Fruit fly (Drosophila melanogaster) whole organism: ENCODE results near the gene CG6066.
A peak's percentile ranks its signal among the peaks of the same experiment; 100 is the strongest.

ENCODE experiments used
- CG8478 ChIP-seq: fragments of >200 bp; optimal IDR thresholded peaks from 2 replicates; lab custom pipeline; 2018; ENCODE audit warnings: inconsistent platforms
- Dll ChIP-seq: fragments of >200 bp; optimal IDR thresholded peaks from 2 replicates; lab custom pipeline; 2017
- EcR ChIP-seq, 2 experiments: fragments of >200 bp; optimal IDR thresholded peaks; 2 replicates each; lab custom pipeline; 2017; ENCODE audit warnings: missing biosample characterization in 2 of 2, missing genetic modification characterization in 2 of 2, missing genetic modification reagents in 2 of 2
- pan ChIP-seq: fragments of >200 bp; optimal IDR thresholded peaks from 2 replicates; lab custom pipeline; 2017
- psq ChIP-seq: fragments of >200 bp; optimal IDR thresholded peaks from 2 replicates; lab custom pipeline; 2017
- usp ChIP-seq: fragments of >200 bp; optimal IDR thresholded peaks from 2 replicates; lab custom pipeline; 2017; ENCODE audit warnings: missing biosample characterization, missing genetic modification characterization, mixed read lengths

The CG6066 gene

dm6 chr3R:27116465-27117092 is at the start of gene CG6066, which contains the start of gene CG5880:
CG6066 (minus strand) TSS chr3R:27116707.
CG5880 (plus strand) TSS chr3R:27116745.
- TF ChIP-seq EcR (GFP tag; optimal IDR thresholded peaks at IDR 0.05; lab: Kevin White, UChicago) (no peak), usp (no peak), Dll (no peak), pan (lab: Kevin White, UChicago) (no peak), CG8478 (lab: Kevin White, UChicago) (no peak), psq (lab: Kevin White, UChicago) (no peak)

- TF ChIP-seq Dll (no peak), CG8478 (lab: Kevin White, UChicago) (no peak)
Observed at dm6 chr3R:27165416-27165982, 49.0 kb upstream of the CG6066 start, which contains the start of the genes CG34293 and spn-D. CG34293 (minus strand) TSS chr3R:27165575. spn-D (plus strand) TSS chr3R:27165716.

dm6 chr3R:27162824-27163223 is 46.3 kb upstream of the CG6066 start, which contains the start of gene ppk31:
ppk31 (plus strand) TSS chr3R:27163124.
- no peak for TF ChIP-seq EcR (GFP tag; optimal IDR thresholded peaks at IDR 0.05; lab: Kevin White, UChicago)
- no peak for TF ChIP-seq usp
- TF ChIP-seq Dll = no peak
- no peak for TF ChIP-seq pan (lab: Kevin White, UChicago)

- TF ChIP-seq usp = no peak
- TF ChIP-seq Dll = no peak
- TF ChIP-seq pan (lab: Kevin White, UChicago) = no peak
- TF ChIP-seq psq (lab: Kevin White, UChicago) = no peak
- TF ChIP-seq EcR (GFP tag; optimal IDR thresholded peaks at IDR 0.05; lab: Kevin White, UChicago) = no peak
- no peak for TF ChIP-seq CG8478 (lab: Kevin White, UChicago)
Observed at dm6 chr3R:27160858-27161257, 44.4 kb upstream of the CG6066 start, which contains the start of gene CG5909. CG5909 (plus strand) TSS chr3R:27161158.

dm6 chr3R:27159870-27160269 is 43.4 kb upstream of the CG6066 start:
- no peak for TF ChIP-seq Dll
- TF ChIP-seq EcR (GFP tag; optimal IDR thresholded peaks at IDR 0.05; lab: Kevin White, UChicago) = no peak
- TF ChIP-seq CG8478 (lab: Kevin White, UChicago) = no peak
- no peak for TF ChIP-seq usp
- no peak for TF ChIP-seq pan (lab: Kevin White, UChicago)
- TF ChIP-seq psq (lab: Kevin White, UChicago) = no peak

dm6 chr3R:27157814-27158213 is 41.3 kb upstream of the CG6066 start, which contains the start of gene grass:
grass (plus strand) TSS chr3R:27157948.
- TF ChIP-seq pan (lab: Kevin White, UChicago) (no peak), psq (lab: Kevin White, UChicago) (no peak), usp (no peak), CG8478 (lab: Kevin White, UChicago) (no peak), Dll (no peak), EcR (GFP tag; optimal IDR thresholded peaks at IDR 0.05; lab: Kevin White, UChicago) (no peak)

- TF ChIP-seq pan (lab: Kevin White, UChicago) (no peak), EcR (GFP tag; optimal IDR thresholded peaks at IDR 0.05; lab: Kevin White, UChicago) (no peak), usp (no peak), psq (lab: Kevin White, UChicago) (no peak), CG8478 (lab: Kevin White, UChicago) (no peak), Dll (no peak)
Observed at dm6 chr3R:27154001-27154400, 37.5 kb upstream of the CG6066 start.

- TF ChIP-seq usp (no peak), pan (lab: Kevin White, UChicago) (no peak), CG8478 (lab: Kevin White, UChicago) (no peak), psq (lab: Kevin White, UChicago) (no peak), EcR (GFP tag; optimal IDR thresholded peaks at IDR 0.05; lab: Kevin White, UChicago) (no peak), Dll (no peak)
Observed at dm6 chr3R:27153062-27153878, 36.8 kb upstream of the CG6066 start.

- TF ChIP-seq usp = no peak
- TF ChIP-seq psq (lab: Kevin White, UChicago) = no peak
- no peak for TF ChIP-seq Dll
- no peak for TF ChIP-seq EcR (GFP tag; optimal IDR thresholded peaks at IDR 0.05; lab: Kevin White, UChicago)
- peak; percentile 47 for TF ChIP-seq pan (lab: Kevin White, UChicago)
Observed at dm6 chr3R:27152129-27152968, 35.8 kb upstream of the CG6066 start.

- no peak for TF ChIP-seq EcR (GFP tag; optimal IDR thresholded peaks at IDR 0.05; lab: Kevin White, UChicago)
- no peak for TF ChIP-seq Dll
- no peak for TF ChIP-seq pan (lab: Kevin White, UChicago)
- TF ChIP-seq usp = no peak
- no peak for TF ChIP-seq psq (lab: Kevin White, UChicago)
- TF ChIP-seq CG8478 (lab: Kevin White, UChicago) = no peak
Observed at dm6 chr3R:27151516-27151823, 35.0 kb upstream of the CG6066 start, which contains the start of gene Men-b. Men-b (plus strand) TSS chr3R:27151662.
